Worm (Caenorhabditis elegans) whole organism, L3 larva: ENCODE measurements around the gene rmh-2.
A peak's percentile ranks its signal among the peaks of the same experiment; 100 is the strongest.

ENCODE experiments used
- R02D3.7 ChIP-seq: fragments of 150-350 bp; optimal IDR thresholded peaks from 2 replicates; lab custom pipeline; 2014; ENCODE audit warnings: missing biosample characterization, missing genetic modification characterization
- aly-2 ChIP-seq: fragments of 150-350 bp; optimal IDR thresholded peaks from 2 replicates; lab custom pipeline; 2014; ENCODE audit warnings: missing biosample characterization, missing genetic modification characterization
- ama-1 ChIP-seq: fragments of 150-350 bp; optimal IDR thresholded peaks from 2 replicates; lab custom pipeline; 2018
- ceh-82 ChIP-seq: fragments of 150-350 bp; optimal IDR thresholded peaks from 2 replicates; lab custom pipeline; 2014; ENCODE audit warnings: missing biosample characterization, missing genetic modification characterization
- daf-12 ChIP-seq: fragments of 150-350 bp; optimal IDR thresholded peaks from 2 replicates; lab custom pipeline; 2014; ENCODE audit warnings: missing biosample characterization, missing genetic modification reagents, missing genetic modification characterization
- egl-5 ChIP-seq: fragments of 150-350 bp; optimal IDR thresholded peaks from 2 replicates; lab custom pipeline; 2017; ENCODE audit warnings: missing biosample characterization, missing genetic modification reagents, missing genetic modification characterization, inconsistent platforms
- elt-2 ChIP-seq: sonication (generic microtip); optimal IDR thresholded peaks from 2 replicates; lab custom pipeline; 2016; ENCODE audit warnings: missing genetic modification reagents, mild to moderate bottlenecking, missing genetic modification characterization, missing compliant biosample characterization
- elt-3 ChIP-seq, 3 experiments: fragments of 150-350 bp in 1 of 3; sonication (generic microtip) in 2 of 3; optimal IDR thresholded peaks; 2 replicates in 2 of 3; 4 replicates in 1 of 3; lab custom pipeline; 2014 to 2017; ENCODE audit warnings: missing biosample characterization in 3 of 3, missing genetic modification characterization in 3 of 3
- eor-1 ChIP-seq, 2 experiments: fragments of 150-350 bp; optimal IDR thresholded peaks; 2 replicates each; lab custom pipeline; 2014 to 2018; ENCODE audit warnings: missing biosample characterization in 2 of 2, missing genetic modification characterization in 2 of 2
- fkh-10 ChIP-seq: sonication (generic microtip); optimal IDR thresholded peaks from 2 replicates; lab custom pipeline; 2017; ENCODE audit warnings: missing biosample characterization, missing genetic modification reagents, missing genetic modification characterization
- fkh-2 ChIP-seq: fragments of 150-350 bp; optimal IDR thresholded peaks from 2 replicates; lab custom pipeline; 2014; ENCODE audit warnings: missing biosample characterization, missing genetic modification reagents, missing genetic modification characterization
- fos-1 ChIP-seq: fragments of 150-350 bp; optimal IDR thresholded peaks from 2 replicates; lab custom pipeline; 2014; ENCODE audit warnings: missing biosample characterization, missing genetic modification characterization
- hmg-11 ChIP-seq: sonication (generic microtip); optimal IDR thresholded peaks from 2 replicates; lab custom pipeline; 2016; ENCODE audit warnings: missing genetic modification characterization, missing compliant biosample characterization
- jun-1 ChIP-seq: fragments of 150-350 bp; optimal IDR thresholded peaks from 2 replicates; lab custom pipeline; 2014; ENCODE audit warnings: missing biosample characterization, missing genetic modification reagents, missing genetic modification characterization
- lin-15B ChIP-seq: fragments of 150-350 bp; optimal IDR thresholded peaks from 2 replicates; lab custom pipeline; 2014; ENCODE audit warnings: missing biosample characterization, missing genetic modification characterization
- lin-39 ChIP-seq: fragments of 150-350 bp; optimal IDR thresholded peaks from 2 replicates; lab custom pipeline; 2018; ENCODE audit warnings: missing biosample characterization, missing genetic modification reagents, missing genetic modification characterization
- mdl-1 ChIP-seq: fragments of 150-350 bp; optimal IDR thresholded peaks from 2 replicates; lab custom pipeline; 2014; ENCODE audit warnings: missing biosample characterization, missing genetic modification characterization
- mml-1 ChIP-seq: fragments of 150-350 bp; sonication (generic microtip); optimal IDR thresholded peaks from 3 replicates; lab custom pipeline; 2014; ENCODE audit warnings: missing biosample characterization, missing genetic modification characterization
- nfya-1 ChIP-seq: sonication (generic microtip); optimal IDR thresholded peaks from 2 replicates; lab custom pipeline; 2017; ENCODE audit warnings: missing genetic modification characterization, mild to moderate bottlenecking, missing compliant biosample characterization, antibody characterized with exemption, moderate library complexity; ENCODE audit not compliant: insufficient read depth
- nhr-11 ChIP-seq: fragments of 150-350 bp; optimal IDR thresholded peaks from 2 replicates; lab custom pipeline; 2014; ENCODE audit warnings: missing biosample characterization, missing genetic modification characterization
- nhr-12 ChIP-seq: fragments of 150-350 bp; optimal IDR thresholded peaks from 2 replicates; lab custom pipeline; 2014; ENCODE audit warnings: missing biosample characterization, missing genetic modification characterization
- nhr-23 ChIP-seq: fragments of 150-350 bp; optimal IDR thresholded peaks from 2 replicates; lab custom pipeline; 2014; ENCODE audit warnings: missing biosample characterization, missing genetic modification reagents, missing genetic modification characterization
- nhr-28 ChIP-seq: fragments of 150-350 bp; optimal IDR thresholded peaks from 2 replicates; lab custom pipeline; 2014; ENCODE audit warnings: missing biosample characterization, missing genetic modification characterization
- nhr-67 ChIP-seq: fragments of 150-350 bp; optimal IDR thresholded peaks from 2 replicates; lab custom pipeline; 2014; ENCODE audit warnings: missing biosample characterization, missing genetic modification characterization
- nhr-77 ChIP-seq: fragments of 150-350 bp; optimal IDR thresholded peaks from 2 replicates; lab custom pipeline; 2014; ENCODE audit warnings: missing biosample characterization, missing genetic modification characterization
- pha-4 ChIP-seq: fragments of 150-350 bp; optimal IDR thresholded peaks from 2 replicates; lab custom pipeline; 2014; ENCODE audit warnings: missing biosample characterization, missing genetic modification reagents, missing genetic modification characterization
- pqm-1 ChIP-seq: fragments of 150-350 bp; optimal IDR thresholded peaks from 2 replicates; lab custom pipeline; 2017; ENCODE audit warnings: missing biosample characterization, missing genetic modification characterization, inconsistent platforms
- sea-2 ChIP-seq: fragments of 150-350 bp; sonication (generic microtip); optimal IDR thresholded peaks from 4 replicates; lab custom pipeline; 2014; ENCODE audit warnings: missing biosample characterization, missing genetic modification reagents, missing genetic modification characterization
- skn-1 ChIP-seq: fragments of 150-350 bp; optimal IDR thresholded peaks from 2 replicates; lab custom pipeline; 2014; ENCODE audit warnings: missing biosample characterization, missing genetic modification characterization
- snpc-4 ChIP-seq: fragments of 150-350 bp; optimal IDR thresholded peaks from 2 replicates; lab custom pipeline; 2014; ENCODE audit warnings: missing biosample characterization, missing genetic modification characterization
- tbx-2 ChIP-seq: sonication (generic microtip); optimal IDR thresholded peaks from 2 replicates; lab custom pipeline; 2016; ENCODE audit warnings: mild to moderate bottlenecking, missing genetic modification characterization, missing compliant biosample characterization
- unc-39 ChIP-seq: sonication (generic microtip); optimal IDR thresholded peaks from 4 replicates; lab custom pipeline; 2017; ENCODE audit warnings: missing biosample characterization, missing genetic modification characterization
- unc-62 ChIP-seq: fragments of 150-350 bp; sonication (generic microtip); optimal IDR thresholded peaks from 4 replicates; lab custom pipeline; 2014; ENCODE audit warnings: missing biosample characterization, missing genetic modification reagents, missing genetic modification characterization
- zag-1 ChIP-seq: fragments of 150-350 bp; optimal IDR thresholded peaks from 2 replicates; lab custom pipeline; 2014; ENCODE audit warnings: missing biosample characterization, missing genetic modification characterization
- ztf-11 ChIP-seq: fragments of 150-350 bp; optimal IDR thresholded peaks from 2 replicates; lab custom pipeline; 2014; ENCODE audit warnings: missing biosample characterization, missing genetic modification characterization
- ztf-4 ChIP-seq: fragments of 150-350 bp; optimal IDR thresholded peaks from 2 replicates; lab custom pipeline; 2014; ENCODE audit warnings: missing biosample characterization, missing genetic modification characterization

Gene rmh-2

ce11 chrV:9924389-9924788 is 6.2 kb downstream of the rmh-2 start:
- TF ChIP-seq pqm-1 (tag; lab: Kevin White, UChicago): peak; percentile 25
- TF ChIP-seq ceh-82 (tag; lab: Kevin White, UChicago): no peak
- TF ChIP-seq nhr-23 (tag; lab: Kevin White, UChicago): no peak
- TF ChIP-seq elt-2: peak; percentile 41

DNA sequence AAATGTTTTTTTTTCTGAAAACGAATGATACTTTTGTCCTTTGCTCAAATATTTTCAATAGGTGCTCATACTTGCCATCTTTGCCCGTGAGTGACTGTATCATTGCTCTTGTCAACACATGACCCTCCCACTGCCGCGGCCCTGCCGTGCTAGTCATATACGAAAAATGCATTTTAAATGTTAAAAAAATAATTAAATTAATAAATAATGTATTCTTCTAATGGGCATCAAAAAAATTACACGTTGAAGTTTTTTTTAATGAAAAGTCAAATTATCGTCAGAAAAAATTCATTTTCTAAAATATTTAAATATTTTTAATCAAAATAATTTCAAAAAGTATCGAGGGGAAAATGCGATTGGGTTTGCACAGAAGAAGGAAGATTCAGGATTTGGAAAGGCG is 8.1 kb downstream of the rmh-2 start, which contains the start of gene C50H2.7:
Gene C50H2.7, plus strand, starts transcription at position 301 of the 400 bp plus-strand sequence.
- TF ChIP-seq zag-1 (tag; lab: Kevin White, UChicago): no peak
- TF ChIP-seq nhr-77 (tag; lab: Kevin White, UChicago): no peak
- no peak for TF ChIP-seq aly-2 (tag; lab: Kevin White, UChicago)
- TF ChIP-seq mdl-1 (tag; lab: Kevin White, UChicago): no peak
- no peak for TF ChIP-seq ceh-82 (tag; lab: Kevin White, UChicago)

ce11 chrV:9921288-9921687 is 9.3 kb downstream of the rmh-2 start, which contains the start of gene ceh-75:
TSS of gene ceh-75 (plus strand) at chrV:9921337.
- TF ChIP-seq snpc-4 (tag; lab: Kevin White, UChicago) (no peak), eor-1 (tag; optimal IDR thresholded peaks at IDR 0.05; lab: Kevin White, UChicago) (no peak), jun-1 (tag; lab: Kevin White, UChicago) (no peak), unc-62 (GFP tag; lab: Kevin White, UChicago) (no peak), R02D3.7 (tag; lab: Kevin White, UChicago) (no peak), fkh-10 (GFP tag; lab: Kevin White, UChicago) (no peak), aly-2 (tag; lab: Kevin White, UChicago) (no peak), nhr-23 (tag; lab: Kevin White, UChicago) (no peak), ztf-11 (tag; lab: Kevin White, UChicago) (no peak), fkh-2 (tag; lab: Kevin White, UChicago) (no peak), elt-2 (no peak), sea-2 (GFP tag; lab: Kevin White, UChicago) (no peak), lin-39 (tag; lab: Kevin White, UChicago) (no peak), skn-1 (tag; lab: Kevin White, UChicago) (no peak), unc-39 (tag; lab: Kevin White, UChicago) (no peak), daf-12 (tag; lab: Kevin White, UChicago) (no peak), nhr-28 (tag; lab: Kevin White, UChicago) (no peak), pha-4 (no peak)

DNA sequence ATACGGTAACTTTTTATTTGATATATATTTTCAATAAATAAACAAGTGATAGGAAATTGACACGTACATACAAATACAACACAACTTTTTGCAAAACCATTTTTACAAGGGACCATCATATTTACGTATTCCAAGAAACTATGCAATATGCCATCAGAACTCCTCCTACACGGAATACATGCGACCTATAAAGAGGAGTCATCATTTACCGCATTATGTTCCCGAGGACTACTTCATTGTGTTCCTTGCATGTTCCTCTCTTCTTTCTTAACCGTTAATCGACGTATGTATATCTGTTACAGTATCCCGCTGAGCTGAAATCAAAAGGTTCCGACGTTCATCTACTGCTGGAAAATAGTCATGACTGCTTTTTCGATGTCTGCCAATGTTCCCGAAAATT is 12.2 kb downstream of the rmh-2 start, which contains the start of gene C50H2.5:
Gene C50H2.5, plus strand, starts transcription at position 301 of the 400 bp plus-strand sequence.
- TF ChIP-seq hmg-11: no peak
- TF ChIP-seq R02D3.7 (tag; lab: Kevin White, UChicago): no peak

DNA sequence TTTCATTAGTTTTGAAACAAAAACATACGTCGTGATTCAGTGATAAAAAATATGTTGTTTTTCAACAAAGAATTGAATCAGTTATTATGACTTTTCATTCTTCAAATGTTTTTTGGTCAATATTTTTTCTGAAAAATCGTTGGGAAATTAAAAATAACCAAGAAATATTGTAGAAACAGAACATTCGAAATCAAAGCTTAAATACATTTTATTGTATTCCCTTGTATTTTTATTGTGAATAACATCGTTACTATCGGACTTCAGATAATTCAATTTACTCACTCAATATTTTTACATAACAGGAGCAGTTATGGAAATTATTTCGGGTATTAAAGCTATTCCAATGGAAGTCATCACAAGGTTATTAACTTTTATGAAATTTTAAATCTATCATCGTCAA is 13.9 kb downstream of the rmh-2 start, which contains the start of gene C50H2.4:
Gene C50H2.4, plus strand, starts transcription at position 301 of the 400 bp plus-strand sequence.
- TF ChIP-seq ztf-4 (no peak), nhr-67 (tag; lab: Kevin White, UChicago) (no peak), hmg-11 (no peak), zag-1 (tag; lab: Kevin White, UChicago) (no peak), lin-15B (no peak), nfya-1 (tag; lab: Kevin White, UChicago) (no peak), mml-1 (tag; lab: Kevin White, UChicago) (no peak), snpc-4 (tag; lab: Kevin White, UChicago) (no peak), nhr-11 (tag; lab: Kevin White, UChicago) (no peak), fkh-10 (GFP tag; lab: Kevin White, UChicago) (no peak), mdl-1 (tag; lab: Kevin White, UChicago) (no peak), elt-3 (tag; optimal IDR thresholded peaks at IDR 0.05; lab: Kevin White, UChicago) (no peak)

DNA sequence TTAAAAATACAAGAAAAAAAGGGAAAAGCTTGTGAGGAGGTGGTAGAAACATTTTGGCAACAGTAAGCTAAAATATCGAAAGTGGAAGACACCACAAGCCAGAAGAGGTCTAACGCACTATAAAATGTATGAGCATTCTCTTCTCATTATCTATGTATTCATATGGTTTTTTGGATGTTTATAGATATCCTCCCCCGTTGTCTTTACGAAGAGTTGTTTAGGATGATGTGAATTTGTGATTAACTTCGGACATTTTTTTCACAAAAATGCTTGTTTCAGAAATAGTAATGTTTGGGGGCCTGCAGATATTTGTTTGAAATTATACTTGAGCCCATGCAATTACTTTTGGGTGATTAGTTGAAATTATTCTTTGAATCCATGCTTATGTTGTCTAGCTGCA is 15.6 kb downstream of the rmh-2 start, which contains the start of gene mec-9:
Gene mec-9, minus strand, starts transcription at position 101 of the 400 bp plus-strand sequence.
- no peak for TF ChIP-seq nhr-67 (tag; lab: Kevin White, UChicago)
- no peak for TF ChIP-seq egl-5 (tag; lab: Kevin White, UChicago)
- no peak for TF ChIP-seq R02D3.7 (tag; lab: Kevin White, UChicago)
- TF ChIP-seq mdl-1 (tag; lab: Kevin White, UChicago): no peak
- TF ChIP-seq nhr-11 (tag; lab: Kevin White, UChicago): no peak
- TF ChIP-seq fkh-10 (GFP tag; lab: Kevin White, UChicago): no peak
- no peak for TF ChIP-seq ama-1
- no peak for TF ChIP-seq tbx-2
- no peak for TF ChIP-seq pqm-1 (tag; lab: Kevin White, UChicago)
- no peak for TF ChIP-seq fos-1 (tag; lab: Kevin White, UChicago)
- no peak for TF ChIP-seq nhr-28 (tag; lab: Kevin White, UChicago)
- TF ChIP-seq nhr-12 (tag; lab: Kevin White, UChicago): no peak
